Fruit fly (Drosophila melanogaster) whole organism, prepupa: ENCODE data around the gene CG42585.

Experiments
- CG10631 ChIP-seq: fragments of 200-800 bp; sonication (Bioruptor generic); optimal IDR thresholded peaks from 2 replicates; lab custom pipeline; 2016; ENCODE audit warnings: missing biosample characterization, missing genetic modification characterization
- CG11294 ChIP-seq: fragments of 200-800 bp; sonication (Bioruptor generic); IDR thresholded peaks from 2 replicates; pipeline ENCODE4 v1.3.6; 2022; ENCODE audit warnings: missing biosample characterization, missing genetic modification characterization
- CG11762 ChIP-seq: fragments of 200-800 bp; sonication (Bioruptor generic); optimal IDR thresholded peaks from 3 replicates; lab custom pipeline; 2016; ENCODE audit warnings: missing biosample characterization, missing genetic modification characterization; ENCODE audit not compliant: insufficient read depth
- CG15336 ChIP-seq: fragments of 200-800 bp; sonication (Bioruptor generic); IDR thresholded peaks from 2 replicates; pipeline ENCODE4 v1.3.6; 2022; ENCODE audit warnings: missing biosample characterization, missing genetic modification characterization
- CG1621 ChIP-seq: fragments of 200-800 bp; sonication (Bioruptor generic); optimal IDR thresholded peaks from 3 replicates; lab custom pipeline; 2018; ENCODE audit warnings: missing biosample characterization, mild to moderate bottlenecking, missing genetic modification characterization
- CG16779 ChIP-seq: fragments of 200-800 bp; sonication (Bioruptor generic); optimal IDR thresholded peaks from 3 replicates; lab custom pipeline; 2017; ENCODE audit warnings: missing biosample characterization, mild to moderate bottlenecking, missing genetic modification characterization
- CG3032 ChIP-seq: fragments of 200-800 bp; optimal IDR thresholded peaks from 2 replicates; lab custom pipeline; 2019; ENCODE audit warnings: missing biosample characterization, mild to moderate bottlenecking, missing genetic modification characterization, moderate library complexity
- CG31627 ChIP-seq: fragments of 200-800 bp; sonication (Bioruptor generic); optimal IDR thresholded peaks from 3 replicates; lab custom pipeline; 2016; ENCODE audit warnings: missing biosample characterization, missing genetic modification characterization
- CG32006 ChIP-seq: fragments of 200-800 bp; sonication (Bioruptor generic); optimal IDR thresholded peaks from 3 replicates; lab custom pipeline; 2017; ENCODE audit warnings: missing biosample characterization, mild to moderate bottlenecking, missing genetic modification characterization
- CG34406 ChIP-seq: fragments of 200-800 bp; sonication (Bioruptor generic); optimal IDR thresholded peaks from 3 replicates; lab custom pipeline; 2016; ENCODE audit warnings: missing biosample characterization, missing genetic modification characterization
- CG4318 ChIP-seq: fragments of 200-800 bp; sonication (Bioruptor generic); optimal IDR thresholded peaks from 3 replicates; lab custom pipeline; 2017; ENCODE audit warnings: missing biosample characterization, mild to moderate bottlenecking, missing genetic modification characterization
- CG6163 ChIP-seq: fragments of 200-800 bp; sonication (Bioruptor generic); IDR thresholded peaks from 3 replicates; pipeline ENCODE4 v1.3.6; 2022; ENCODE audit warnings: missing biosample characterization, missing genetic modification characterization
- CG6276 ChIP-seq: fragments of 200-800 bp; sonication (Bioruptor generic); optimal IDR thresholded peaks from 2 replicates; lab custom pipeline; 2017; ENCODE audit warnings: missing biosample characterization, mild to moderate bottlenecking, missing genetic modification characterization
- CG6792 ChIP-seq: fragments of 200-800 bp; sonication (Bioruptor generic); optimal IDR thresholded peaks from 3 replicates; lab custom pipeline; 2016; ENCODE audit warnings: missing biosample characterization, missing genetic modification characterization
- CG6808 ChIP-seq: fragments of 200-800 bp; sonication (Bioruptor generic); optimal IDR thresholded peaks from 3 replicates; lab custom pipeline; 2017; ENCODE audit warnings: missing biosample characterization, missing genetic modification characterization, mild to moderate bottlenecking, moderate library complexity, missing genetic modification reagents
- CG6854 ChIP-seq: fragments of 200-800 bp; sonication (Bioruptor generic); optimal IDR thresholded peaks from 2 replicates; lab custom pipeline; 2017; ENCODE audit warnings: missing biosample characterization, mild to moderate bottlenecking, missing genetic modification characterization
- CG7368 ChIP-seq: fragments of 200-800 bp; sonication (Bioruptor generic); optimal IDR thresholded peaks from 3 replicates; lab custom pipeline; 2016; ENCODE audit warnings: missing biosample characterization, missing genetic modification characterization
- CG8119 ChIP-seq: fragments of 200-800 bp; sonication (Bioruptor generic); IDR thresholded peaks from 3 replicates; pipeline ENCODE4 v1.3.6; 2022; ENCODE audit warnings: missing biosample characterization, missing genetic modification characterization
- CG8319 ChIP-seq: fragments of 200-800 bp; sonication (Bioruptor generic); optimal IDR thresholded peaks from 3 replicates; lab custom pipeline; 2016; ENCODE audit warnings: missing biosample characterization, missing genetic modification characterization
- CG8632 ChIP-seq: fragments of 200-800 bp; sonication (Bioruptor generic); optimal IDR thresholded peaks from 3 replicates; lab custom pipeline; 2016; ENCODE audit warnings: missing biosample characterization, missing genetic modification characterization
- Eip75B ChIP-seq: fragments of 200-800 bp; sonication (Bioruptor generic); optimal IDR thresholded peaks from 3 replicates; lab custom pipeline; 2016; ENCODE audit warnings: missing biosample characterization, missing genetic modification characterization
- Eip78C ChIP-seq: fragments of 200-800 bp; sonication (Bioruptor generic); peaks from one replicate; lab custom pipeline; 2016; ENCODE audit warnings: missing biosample characterization, missing genetic modification characterization
- Eip93F ChIP-seq: fragments of 200-800 bp; sonication (Bioruptor generic); optimal IDR thresholded peaks from 2 replicates; lab custom pipeline; 2016; ENCODE audit warnings: missing biosample characterization, mild to moderate bottlenecking, missing genetic modification characterization
- Ets96B ChIP-seq: fragments of 200-800 bp; optimal IDR thresholded peaks from 2 replicates; lab custom pipeline; 2019; ENCODE audit warnings: missing biosample characterization, mild to moderate bottlenecking, missing genetic modification characterization, moderate library complexity
- Gug ChIP-seq: fragments of 200-800 bp; sonication (Bioruptor generic); IDR thresholded peaks from 2 replicates; pipeline ENCODE4 v1.3.6; 2022; ENCODE audit warnings: missing biosample characterization, missing genetic modification characterization
- Hr38 ChIP-seq: sonication (Bioruptor generic); optimal IDR thresholded peaks from 2 replicates; lab custom pipeline; 2016; ENCODE audit warnings: missing biosample characterization, missing genetic modification characterization
- Hr39 ChIP-seq: fragments of 200-800 bp; sonication (Bioruptor generic); optimal IDR thresholded peaks from 2 replicates; lab custom pipeline; 2016; ENCODE audit warnings: missing biosample characterization, missing genetic modification characterization
- Lpt ChIP-seq: fragments of 200-800 bp; sonication (Bioruptor generic); optimal IDR thresholded peaks from 3 replicates; lab custom pipeline; 2016; ENCODE audit warnings: missing biosample characterization, missing genetic modification characterization
- OdsH ChIP-seq: fragments of 200-800 bp; sonication (Bioruptor generic); optimal IDR thresholded peaks from 3 replicates; lab custom pipeline; 2016; ENCODE audit warnings: missing biosample characterization, missing genetic modification characterization
- Smox ChIP-seq: fragments of 200-800 bp; sonication (Bioruptor generic); optimal IDR thresholded peaks from 3 replicates; lab custom pipeline; 2016; ENCODE audit warnings: missing biosample characterization, missing genetic modification characterization
- Sox102F ChIP-seq: fragments of 200-800 bp; sonication (Bioruptor generic); optimal IDR thresholded peaks from 2 replicates; lab custom pipeline; 2016; ENCODE audit warnings: missing biosample characterization, mild to moderate bottlenecking, missing genetic modification characterization
- Sox14 ChIP-seq: fragments of 200-800 bp; sonication (Bioruptor generic); optimal IDR thresholded peaks from 3 replicates; lab custom pipeline; 2016; ENCODE audit warnings: missing biosample characterization, missing genetic modification characterization
- Sox15 ChIP-seq: fragments of 200-800 bp; sonication (Bioruptor generic); optimal IDR thresholded peaks from 3 replicates; lab custom pipeline; 2016; ENCODE audit warnings: missing biosample characterization, missing genetic modification characterization
- achi ChIP-seq: fragments of 200-800 bp; sonication (Bioruptor generic); optimal IDR thresholded peaks from 3 replicates; lab custom pipeline; 2016; ENCODE audit warnings: missing biosample characterization, missing genetic modification characterization
- acj6 ChIP-seq: fragments of 200-800 bp; sonication (Bioruptor generic); optimal IDR thresholded peaks from 3 replicates; lab custom pipeline; 2016; ENCODE audit warnings: missing biosample characterization, missing genetic modification characterization
- cyc ChIP-seq: fragments of 200-800 bp; sonication (Bioruptor generic); optimal IDR thresholded peaks from 3 replicates; lab custom pipeline; 2016; ENCODE audit warnings: missing biosample characterization, missing genetic modification characterization
- dac ChIP-seq: fragments of 200-800 bp; sonication (Bioruptor generic); optimal IDR thresholded peaks from 2 replicates; lab custom pipeline; 2017; ENCODE audit warnings: missing biosample characterization, mild to moderate bottlenecking, missing genetic modification characterization
- dsx ChIP-seq: fragments of 200-800 bp; optimal IDR thresholded peaks from 3 replicates; lab custom pipeline; 2019; ENCODE audit warnings: missing biosample characterization, mild to moderate bottlenecking, missing genetic modification characterization, moderate library complexity; ENCODE audit not compliant: poor library complexity, severe bottlenecking
- eg ChIP-seq: fragments of 200-800 bp; sonication (Bioruptor generic); IDR thresholded peaks from 3 replicates; pipeline ENCODE4 v1.3.6; 2022; ENCODE audit warnings: missing biosample characterization, missing genetic modification characterization
- fd59A ChIP-seq: fragments of 200-800 bp; sonication (Bioruptor generic); optimal IDR thresholded peaks from 2 replicates; lab custom pipeline; 2017; ENCODE audit warnings: missing biosample characterization, mild to moderate bottlenecking, missing genetic modification characterization, missing genetic modification reagents
- fd85E ChIP-seq: fragments of 200-800 bp; sonication (Bioruptor generic); optimal IDR thresholded peaks from 3 replicates; lab custom pipeline; 2016; ENCODE audit warnings: missing biosample characterization, missing genetic modification characterization
- lz ChIP-seq: fragments of 200-800 bp; sonication (Bioruptor generic); optimal IDR thresholded peaks from 3 replicates; lab custom pipeline; 2016; ENCODE audit warnings: missing biosample characterization, missing genetic modification characterization
- pdm3 ChIP-seq: fragments of 200-800 bp; sonication (Bioruptor generic); optimal IDR thresholded peaks from 3 replicates; lab custom pipeline; 2016; ENCODE audit warnings: missing biosample characterization, missing genetic modification characterization
- salr ChIP-seq, 2 experiments: fragments of 200-800 bp; sonication (Bioruptor generic); optimal IDR thresholded peaks; 3 replicates each; lab custom pipeline; 2016 to 2018; ENCODE audit warnings: missing biosample characterization in 2 of 2, missing genetic modification characterization in 2 of 2, mild to moderate bottlenecking in 1 of 2
- spab ChIP-seq: fragments of 200-800 bp; sonication (Bioruptor generic); optimal IDR thresholded peaks from 2 replicates; lab custom pipeline; 2017; ENCODE audit warnings: missing biosample characterization, mild to moderate bottlenecking, missing genetic modification characterization, missing genetic modification reagents
- ss ChIP-seq, 2 experiments: fragments of 200-800 bp; sonication (Bioruptor generic); optimal IDR thresholded peaks; 2 replicates in 1 of 2; 3 replicates in 1 of 2; lab custom pipeline; 2017 to 2018; ENCODE audit warnings: mild to moderate bottlenecking in 2 of 2, missing biosample characterization in 2 of 2, missing genetic modification characterization in 2 of 2, moderate library complexity in 1 of 2
- svp ChIP-seq: fragments of 200-800 bp; sonication (Bioruptor generic); peaks from one replicate; lab custom pipeline; 2016; ENCODE audit warnings: missing biosample characterization, missing genetic modification characterization
- topi ChIP-seq: fragments of 200-800 bp; sonication (Bioruptor generic); optimal IDR thresholded peaks from 3 replicates; lab custom pipeline; 2016; ENCODE audit warnings: missing biosample characterization, missing genetic modification characterization

Gene CG42585

DNA sequence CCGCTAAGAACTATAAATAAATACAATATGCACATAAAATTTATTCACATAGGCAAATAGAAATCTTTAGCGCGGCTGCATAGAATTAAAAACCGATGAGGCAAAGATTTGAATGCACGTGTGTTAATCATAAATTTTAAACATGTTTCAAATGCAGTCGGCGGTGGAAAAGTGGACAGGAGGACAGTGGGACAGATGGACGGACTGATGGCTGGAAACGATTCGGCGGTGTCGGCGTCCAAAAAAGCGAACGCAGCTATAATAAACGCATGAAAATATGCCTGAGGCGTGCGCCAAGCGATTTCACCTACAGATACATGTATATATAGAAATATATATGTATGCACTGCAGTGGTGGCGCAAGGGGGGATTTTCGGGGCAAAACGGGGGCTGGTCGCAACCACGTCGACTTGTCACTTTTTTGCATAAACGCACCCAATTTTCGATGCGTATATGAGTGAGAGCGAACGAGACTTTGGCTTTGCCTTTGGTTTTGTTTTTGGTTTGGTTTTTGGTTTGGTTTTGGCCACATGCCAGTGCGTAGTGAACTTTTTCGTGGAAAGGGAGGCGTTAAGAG lies 40.1 kb upstream of the CG42585 start:
- TF ChIP-seq Eip78C (GFP tag; lab: Kevin White, UChicago) (peak; percentile 54), CG34406 (GFP tag; lab: Kevin White, UChicago) (no peak), fd59A (no peak), Sox102F (GFP tag; lab: Kevin White, UChicago) (no peak), eg (GFP tag; lab: Robert Waterston, UW) (peak; percentile 42; the same call in 2 of the 3 replicates), Gug (no peak), Smox (GFP tag; lab: Kevin White, UChicago) (no peak), CG8632 (GFP tag; lab: Kevin White, UChicago) (no peak), CG11294 (GFP tag; lab: Robert Waterston, UW) (no peak; the same call in 1 of the 2 replicates), dac (no peak), pdm3 (GFP tag; lab: Kevin White, UChicago) (no peak), CG16779 (tag; lab: Kevin White, UChicago) (no peak), Ets96B (tag; lab: Kevin White, UChicago) (no peak), CG8119 (GFP tag; lab: Robert Waterston, UW) (0 out of 3 replicates have a peak, but pooled peaks have one; percentile 19), svp (GFP tag; lab: Kevin White, UChicago) (peak; percentile 39), CG32006 (no peak), salr (GFP tag; optimal IDR thresholded peaks at IDR 0.05; lab: Kevin White, UChicago) (no peak), CG7368 (GFP tag; lab: Kevin White, UChicago) (no peak), CG4318 (GFP tag; lab: Kevin White, UChicago) (no peak), OdsH (GFP tag; lab: Kevin White, UChicago) (no peak), CG6854 (GFP tag; lab: Kevin White, UChicago) (no peak), Lpt (GFP tag; lab: Kevin White, UChicago) (no peak), CG15336 (no peak; the same call in 1 of the 2 replicates), CG6792 (GFP tag; lab: Kevin White, UChicago) (no peak), dsx (no peak), CG31627 (GFP tag; lab: Kevin White, UChicago) (no peak)

DNA sequence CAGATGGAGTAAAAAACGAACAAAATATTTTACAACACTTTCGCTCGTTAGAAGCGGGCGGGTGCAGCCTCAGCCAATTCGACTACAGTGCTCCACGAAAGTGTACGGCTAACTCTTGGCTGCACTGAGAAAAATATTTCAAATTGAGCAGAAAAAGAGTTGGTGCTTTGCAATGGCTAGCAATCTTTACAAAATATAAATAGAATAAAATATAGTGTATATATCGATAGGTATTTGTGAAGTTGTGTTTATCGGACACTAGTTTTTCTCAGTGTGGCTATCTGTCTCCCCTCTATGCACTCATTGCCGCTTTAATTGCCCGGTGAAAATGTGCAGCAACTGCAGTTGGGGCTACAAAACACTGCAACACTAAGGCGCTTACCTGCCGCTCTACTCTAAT lies 38.2 kb upstream of the CG42585 start:
- TF ChIP-seq CG7368 (GFP tag; lab: Kevin White, UChicago) (no peak), CG6163 (GFP tag; lab: Robert Waterston, UW) (peak; percentile 84), Eip93F (GFP tag; lab: Kevin White, UChicago) (no peak), lz (GFP tag; lab: Kevin White, UChicago) (no peak), eg (GFP tag; lab: Robert Waterston, UW) (peak; percentile 73), Lpt (GFP tag; lab: Kevin White, UChicago) (peak; percentile 72), CG6808 (GFP tag; lab: Kevin White, UChicago) (no peak), Hr38 (no peak), svp (GFP tag; lab: Kevin White, UChicago) (peak; percentile 21), ss (GFP tag; optimal IDR thresholded peaks at IDR 0.05; lab: Kevin White, UChicago) (no peak), CG6276 (GFP tag; lab: Kevin White, UChicago) (peak; percentile 23), CG6854 (GFP tag; lab: Kevin White, UChicago) (no peak), achi (GFP tag; lab: Kevin White, UChicago) (peak; percentile 55), dac (peak; percentile 82), OdsH (GFP tag; lab: Kevin White, UChicago) (peak; percentile 72), Sox14 (GFP tag; lab: Kevin White, UChicago) (no peak), CG31627 (GFP tag; lab: Kevin White, UChicago) (no peak), cyc (GFP tag; lab: Kevin White, UChicago) (no peak), Eip75B (no peak), Sox102F (GFP tag; lab: Kevin White, UChicago) (no peak), Gug (no peak), CG3032 (no peak), fd85E (GFP tag; lab: Kevin White, UChicago) (no peak), Ets96B (tag; lab: Kevin White, UChicago) (no peak), CG1621 (tag; lab: Kevin White, UChicago) (no peak), fd59A (no peak), dsx (no peak), CG34406 (GFP tag; lab: Kevin White, UChicago) (no peak), CG10631 (GFP tag; lab: Kevin White, UChicago) (peak; percentile 39), CG8319 (GFP tag; lab: Kevin White, UChicago) (no peak), topi (no peak), CG6792 (GFP tag; lab: Kevin White, UChicago) (peak; percentile 23), Sox15 (GFP tag; lab: Kevin White, UChicago) (no peak), CG32006 (peak; percentile 94), CG11762 (GFP tag; lab: Kevin White, UChicago) (no peak), spab (no peak), acj6 (GFP tag; lab: Kevin White, UChicago) (peak; percentile 28), Hr39 (no peak)
